Worm (Caenorhabditis elegans) whole organism, midembryonic: ENCODE data around the gene C17C3.9.

ENCODE experiments used
- cog-1 ChIP-seq: sonication (generic microtip); optimal IDR thresholded peaks from 2 replicates; lab custom pipeline; 2016; ENCODE audit warnings: missing genetic modification characterization, missing compliant biosample characterization
- flt-1 ChIP-seq: fragments of 200-800 bp; sonication (Bioruptor generic); IDR thresholded peaks from 2 replicates; pipeline ENCODE4 v1.3.6; 2022; ENCODE audit warnings: missing genetic modification characterization, missing compliant biosample characterization
- klf-2 ChIP-seq: fragments of 200-800 bp; sonication (Bioruptor generic); conservative IDR thresholded peaks from 2 replicates; pipeline ENCODE4 v1.3.6; 2022; ENCODE audit warnings: missing genetic modification reagents, missing genetic modification characterization, missing compliant biosample characterization
- med-1 ChIP-seq: sonication (generic microtip); optimal IDR thresholded peaks from 2 replicates; lab custom pipeline; 2017; ENCODE audit warnings: missing genetic modification characterization, mild to moderate bottlenecking, missing compliant biosample characterization, antibody characterized with exemption, missing genetic modification reagents; ENCODE audit not compliant: insufficient read depth
- ref-1 ChIP-seq: fragments of 200-800 bp; sonication (Bioruptor generic); conservative IDR thresholded peaks from 2 replicates; pipeline ENCODE4 v1.3.6; 2022; ENCODE audit warnings: missing genetic modification reagents, missing genetic modification characterization, missing compliant biosample characterization
- tab-1 ChIP-seq: fragments of 200-800 bp; sonication (Bioruptor generic); IDR thresholded peaks from 2 replicates; pipeline ENCODE4 v1.3.6; 2022; ENCODE audit warnings: missing genetic modification characterization, missing compliant biosample characterization
- ztf-23 ChIP-seq: fragments of 200-800 bp; sonication (Bioruptor generic); IDR thresholded peaks from 2 replicates; pipeline ENCODE4 v1.3.6; 2022; ENCODE audit warnings: missing genetic modification reagents, missing genetic modification characterization, missing compliant biosample characterization
- ztf-29 ChIP-seq: fragments of 200-800 bp; sonication (Bioruptor generic); IDR thresholded peaks from 2 replicates; pipeline ENCODE4 v1.3.6; 2022; ENCODE audit warnings: missing genetic modification reagents, missing genetic modification characterization, missing compliant biosample characterization

ce11 chrII:5577060-5577459 is 45.0 kb upstream of the C17C3.9 start:
- TF ChIP-seq ztf-23 (GFP tag; lab: Robert Waterston, UW), result peak; percentile 73
- no peak for TF ChIP-seq ref-1 (GFP tag; lab: Robert Waterston, UW)
- 0 out of 2 replicates have a peak, but pooled peaks have one; percentile 22 for TF ChIP-seq klf-2 (GFP tag; lab: Robert Waterston, UW)
- TF ChIP-seq ztf-29 (GFP tag; lab: Robert Waterston, UW), result no peak
- TF ChIP-seq cog-1 (tag; lab: Kevin White, UChicago), result no peak
- TF ChIP-seq med-1 (GFP tag; lab: Kevin White, UChicago), result no peak
- peak; percentile 87 for TF ChIP-seq flt-1 (GFP tag; lab: Robert Waterston, UW)
- TF ChIP-seq tab-1 (GFP tag; lab: Robert Waterston, UW), result peak; percentile 78
